Fruit fly (Drosophila melanogaster): ENCODE measurements around the gene DhpD.
A peak's percentile ranks its signal among the peaks of the same experiment; 100 is the strongest.

The DhpD gene

DNA sequence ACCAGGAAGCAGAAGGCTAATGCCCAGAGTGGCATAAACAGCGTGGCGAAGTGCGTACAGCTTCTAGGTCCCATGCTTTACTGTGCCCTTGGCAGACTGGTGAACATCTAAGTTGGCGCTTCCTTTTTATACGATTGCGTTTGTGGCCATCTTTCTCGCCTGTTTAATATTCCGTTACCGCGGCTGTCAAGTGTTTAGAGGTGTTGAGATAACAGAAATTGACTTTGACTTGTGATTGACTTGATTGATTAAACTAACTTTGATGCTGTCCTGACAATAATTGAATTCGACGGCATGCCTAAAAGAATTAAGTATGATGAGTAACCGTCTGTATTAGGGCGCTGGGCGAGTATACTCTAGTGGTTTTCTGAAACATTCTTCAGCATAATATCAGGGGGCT is 38.9 kb downstream of the DhpD start, which contains the start of gene Dsk:
Gene Dsk (minus strand): TSS at position 101 of the 400 bp plus-strand sequence.
- TF ChIP-seq dac (GFP tag; optimal IDR thresholded peaks at IDR 0.05) (no peak), CG8319 (GFP tag; optimal IDR thresholded peaks at IDR 0.05) (no peak), esn (GFP tag; optimal IDR thresholded peaks at IDR 0.05) (no peak), salr (GFP tag; optimal IDR thresholded peaks at IDR 0.05) (no peak), CG11294 (GFP tag; IDR thresholded peaks at IDR 0.05) (no peak), achi (GFP tag; optimal IDR thresholded peaks at IDR 0.05) (no peak), CG8632 (GFP tag; optimal IDR thresholded peaks at IDR 0.05) (no peak), Hr39 (GFP tag; optimal IDR thresholded peaks at IDR 0.05) (no peak)

DNA sequence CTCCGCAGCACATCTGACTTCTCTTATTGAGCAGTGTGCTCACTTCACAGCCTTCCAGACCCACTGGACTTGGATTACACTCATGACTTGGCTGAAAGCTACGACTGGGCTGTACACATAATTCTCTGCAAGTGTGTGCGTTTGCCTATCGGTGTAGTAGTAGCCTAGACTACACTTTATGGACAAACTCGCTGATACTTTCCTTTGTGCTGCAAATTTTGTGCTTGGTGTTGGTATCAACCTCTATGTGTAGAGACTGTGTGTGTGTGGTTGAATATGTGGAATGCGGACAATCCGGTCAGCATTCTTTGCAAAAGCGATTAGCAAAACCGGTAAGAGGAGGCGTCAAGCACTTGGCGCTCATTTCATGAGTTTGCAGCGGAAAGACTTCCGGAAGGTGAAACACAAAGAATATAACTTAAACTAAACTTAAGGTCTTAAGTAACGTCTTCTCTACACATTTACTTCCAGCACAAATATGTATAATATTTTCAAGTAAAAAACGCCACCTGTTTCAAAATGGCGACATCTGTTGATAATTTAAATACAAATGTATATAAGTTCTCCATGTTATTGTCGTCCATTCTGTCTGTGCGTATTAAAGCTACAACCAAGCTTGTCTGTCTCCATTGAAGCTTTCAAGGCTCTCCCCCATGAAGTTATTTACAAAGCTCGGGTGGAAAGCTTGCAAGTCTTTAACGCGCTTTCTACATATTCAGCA is 42.1 kb downstream of the DhpD start:
- no peak for TF ChIP-seq Hr39 (GFP tag; optimal IDR thresholded peaks at IDR 0.05)
- peak; percentile 11 for TF ChIP-seq CG6808 (GFP tag; optimal IDR thresholded peaks at IDR 0.05)
- no peak for TF ChIP-seq fd59A (GFP tag; optimal IDR thresholded peaks at IDR 0.05)
- no peak for TF ChIP-seq OdsH (GFP tag; optimal IDR thresholded peaks at IDR 0.05)
- TF ChIP-seq CG11762 (GFP tag; optimal IDR thresholded peaks at IDR 0.05; ENCODE audit: insufficient read depth), result no peak
- no peak for TF ChIP-seq CG8632 (GFP tag; optimal IDR thresholded peaks at IDR 0.05)
- no peak for TF ChIP-seq topi (GFP tag; optimal IDR thresholded peaks at IDR 0.05)
- no peak for TF ChIP-seq CG15336 (GFP tag; IDR thresholded peaks at IDR 0.05)
- peak; percentile 26 to 73 for TF ChIP-seq ss (GFP tag; optimal IDR thresholded peaks at IDR 0.05)
- TF ChIP-seq CG32006 (GFP tag; optimal IDR thresholded peaks at IDR 0.05), result no peak
- peak; percentile 50 for TF ChIP-seq Sox14 (GFP tag; optimal IDR thresholded peaks at IDR 0.05)
- TF ChIP-seq Sox102F (GFP tag; optimal IDR thresholded peaks at IDR 0.05), result no peak
- TF ChIP-seq CG3032 (tag; optimal IDR thresholded peaks at IDR 0.05), result no peak
- no peak for TF ChIP-seq esn (GFP tag; optimal IDR thresholded peaks at IDR 0.05)
- TF ChIP-seq CG9139 (GFP tag; optimal IDR thresholded peaks at IDR 0.05), result peak; percentile 1
- TF ChIP-seq Gug (GFP tag; IDR thresholded peaks at IDR 0.05), result no peak
- no peak for TF ChIP-seq acj6 (GFP tag; optimal IDR thresholded peaks at IDR 0.05)
- peak; percentile 17 for TF ChIP-seq Blimp-1 (GFP tag; optimal IDR thresholded peaks at IDR 0.05)
- no peak for TF ChIP-seq lz (GFP tag; optimal IDR thresholded peaks at IDR 0.05)
- no peak for TF ChIP-seq CG4318 (GFP tag; optimal IDR thresholded peaks at IDR 0.05)
- no peak for TF ChIP-seq Ets21C (GFP tag; optimal IDR thresholded peaks at IDR 0.05)
- TF ChIP-seq Smox (GFP tag; optimal IDR thresholded peaks at IDR 0.05), result no peak
- no peak for TF ChIP-seq CG11294 (GFP tag; IDR thresholded peaks at IDR 0.05)
- no peak for TF ChIP-seq net (GFP tag; optimal IDR thresholded peaks at IDR 0.05)
- TF ChIP-seq dsx (GFP tag; optimal IDR thresholded peaks at IDR 0.05; ENCODE audit: poor library complexity, severe bottlenecking), result peak; percentile 13
- TF ChIP-seq Met (GFP tag; optimal IDR thresholded peaks at IDR 0.05), result no peak
- TF ChIP-seq CG3919 (GFP tag; optimal IDR thresholded peaks at IDR 0.05), result no peak
- TF ChIP-seq salr (GFP tag; optimal IDR thresholded peaks at IDR 0.05), result peak in 1 of 2 experiments; percentile 15
- TF ChIP-seq spab (GFP tag; optimal IDR thresholded peaks at IDR 0.05), result no peak
- no peak for TF ChIP-seq CG1621 (tag; optimal IDR thresholded peaks at IDR 0.05)
- no peak for TF ChIP-seq CG11902 (GFP tag; optimal IDR thresholded peaks at IDR 0.05)
- TF ChIP-seq CG6792 (GFP tag; optimal IDR thresholded peaks at IDR 0.05), result peak; percentile 4
- peak; percentile 73 for TF ChIP-seq Eip78C (GFP tag)
- no peak for TF ChIP-seq fkh (GFP tag; optimal IDR thresholded peaks at IDR 0.05)
- no peak for TF ChIP-seq CG10669 (GFP tag; optimal IDR thresholded peaks at IDR 0.05)
- no peak for TF ChIP-seq CG6276 (GFP tag; optimal IDR thresholded peaks at IDR 0.05)
- peak; percentile 69 for TF ChIP-seq Lpt (GFP tag; optimal IDR thresholded peaks at IDR 0.05)
- TF ChIP-seq CG7368 (GFP tag; optimal IDR thresholded peaks at IDR 0.05), result no peak
- no peak for TF ChIP-seq cyc (GFP tag; optimal IDR thresholded peaks at IDR 0.05)
- no peak for TF ChIP-seq svp (GFP tag)
- no peak for TF ChIP-seq CG8119 (GFP tag; IDR thresholded peaks at IDR 0.05)
- no peak for TF ChIP-seq Hr38 (GFP tag; optimal IDR thresholded peaks at IDR 0.05)
- TF ChIP-seq dac (GFP tag; optimal IDR thresholded peaks at IDR 0.05), result no peak
- no peak for TF ChIP-seq CG6163 (GFP tag; IDR thresholded peaks at IDR 0.05)
- no peak for TF ChIP-seq CG31627 (GFP tag; optimal IDR thresholded peaks at IDR 0.05)

Data from whole organism, prepupa.